Worm (Caenorhabditis elegans) whole organism, L4/young adult: Measurements from ENCODE around the gene W07G4.2.

ENCODE experiments used
- W03F9.2 ChIP-seq: fragments of 150-350 bp; optimal IDR thresholded peaks from 2 replicates; lab custom pipeline; 2014; ENCODE audit warnings: missing biosample characterization, missing genetic modification characterization
- dao-5 ChIP-seq: sonication (generic microtip); optimal IDR thresholded peaks from 2 replicates; lab custom pipeline; 2016; ENCODE audit warnings: missing genotype, missing genetic modification characterization, moderate library complexity, missing compliant biosample characterization
- him-1 ChIP-seq: sonication (generic microtip); optimal IDR thresholded peaks from 2 replicates; lab custom pipeline; 2016; ENCODE audit warnings: missing genotype, missing genetic modification reagents, missing genetic modification characterization, missing compliant biosample characterization

DNA sequence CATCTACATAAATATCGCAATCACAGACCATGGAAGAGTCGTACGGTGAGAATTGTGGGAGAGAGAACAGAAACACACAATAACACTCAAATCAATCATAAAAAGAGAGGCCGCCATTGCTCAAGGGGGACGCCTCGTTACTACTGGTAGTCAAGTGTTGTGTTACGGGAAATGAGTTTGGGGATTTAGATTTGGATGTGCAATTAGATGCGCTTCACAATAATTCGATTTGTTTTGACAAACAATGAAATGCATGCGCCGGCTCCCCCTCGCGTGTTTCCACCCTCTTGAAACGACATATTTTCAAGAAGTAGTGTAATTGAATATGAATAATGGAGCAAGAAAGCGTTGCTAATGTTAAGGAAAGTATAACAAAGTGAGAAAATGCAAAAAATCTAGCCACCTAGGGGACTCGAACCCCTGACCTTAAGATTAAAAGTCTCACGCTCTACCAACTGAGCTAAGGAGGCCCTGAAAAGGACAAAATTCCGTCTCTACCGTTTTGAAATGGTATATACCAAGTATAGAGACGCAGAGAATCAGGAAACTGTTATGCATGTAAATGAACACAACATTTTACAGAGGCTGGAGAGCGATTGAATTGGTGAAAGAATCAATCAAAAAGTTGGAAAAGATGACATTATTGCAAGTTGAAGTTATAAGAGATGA lies 9.6 kb downstream of the W07G4.2 start:
- TF ChIP-seq him-1 (tag; lab: Kevin White, UChicago) = no peak
- TF ChIP-seq dao-5 = no peak
- TF ChIP-seq W03F9.2 (tag; lab: Kevin White, UChicago) = no peak
